Fruit fly (Drosophila melanogaster): ENCODE results near the gene CG32548.

Gene CG32548

dm6 chrX:18405567-18406059 lies 34.8 kb downstream of the CG32548 start (continued):
- TF ChIP-seq CG9817 (tag; optimal IDR thresholded peaks at IDR 0.05) (peak; percentile 41), CG7786 (GFP tag; optimal IDR thresholded peaks at IDR 0.05) (peak; percentile 15), zf30C (GFP tag; optimal IDR thresholded peaks at IDR 0.05) (peak; percentile 60), crp (GFP tag; optimal IDR thresholded peaks at IDR 0.05) (peak in 1 of 2 experiments; percentile 16), CkIIα-i1 (GFP tag; IDR thresholded peaks at IDR 0.05) (no peak), Jarid2 (GFP tag; optimal IDR thresholded peaks at IDR 0.05) (peak; percentile 40), lbe (GFP tag; optimal IDR thresholded peaks at IDR 0.05) (no peak), E2f1 (GFP tag; IDR thresholded peaks at IDR 0.05) (peak; percentile 23; the same call in 1 of the 2 replicates), CG10543 (GFP tag; optimal IDR thresholded peaks at IDR 0.05) (no peak), C15 (GFP tag; IDR thresholded peaks at IDR 0.05) (no peak), CTCF (GFP tag; optimal IDR thresholded peaks at IDR 0.05) (no peak), CG1529 (GFP tag; optimal IDR thresholded peaks at IDR 0.05) (peak; percentile 72), CG13296 (GFP tag; optimal IDR thresholded peaks at IDR 0.05) (peak; percentile 21), wdn (GFP tag; IDR thresholded peaks at IDR 0.05) (0 out of 2 replicates have a peak, but pooled peaks have one; percentile 25), gem (tag; optimal IDR thresholded peaks at IDR 0.05) (peak; percentile 87), ewg (GFP tag; optimal IDR thresholded peaks at IDR 0.05) (peak; percentile 60), dmrt99B (tag; optimal IDR thresholded peaks at IDR 0.05) (peak; percentile 88), Chrac-16 (GFP tag; optimal IDR thresholded peaks at IDR 0.05) (peak; percentile 56), lilli (GFP tag; optimal IDR thresholded peaks at IDR 0.05) (peak; percentile 76), sens (GFP tag) (peak; percentile 94), corto (GFP tag; optimal IDR thresholded peaks at IDR 0.05) (no peak), Aef1 (GFP tag; IDR thresholded peaks at IDR 0.05) (peak; percentile 42; the same call in 1 of the 3 replicates), nmo (GFP tag; optimal IDR thresholded peaks at IDR 0.05) (peak; percentile 87), gce (GFP tag; IDR thresholded peaks at IDR 0.05) (no peak; the same call in 2 of the 3 replicates), mam (GFP tag; optimal IDR thresholded peaks at IDR 0.05) (peak; percentile 54), CG9932 (GFP tag; IDR thresholded peaks at IDR 0.05) (peak; percentile 64), CG15514 (GFP tag; optimal IDR thresholded peaks at IDR 0.05) (peak; percentile 48), CG2120 (GFP tag; optimal IDR thresholded peaks at IDR 0.05) (peak; percentile 74), CG17361 (GFP tag; IDR thresholded peaks at IDR 0.05) (peak; percentile 84), sens-2 (GFP tag; IDR thresholded peaks at IDR 0.05) (peak; percentile 42; the same call in 1 of the 2 replicates), CG43689 (GFP tag; IDR thresholded peaks at IDR 0.05) (peak; percentile 40; the same call in 1 of the 2 replicates), klu (GFP tag; IDR thresholded peaks at IDR 0.05) (no peak; the same call in 1 of the 2 replicates), lmd (GFP tag; IDR thresholded peaks at IDR 0.05) (peak; percentile 63), Xrp1 (GFP tag; IDR thresholded peaks at IDR 0.05) (peak; percentile 53; the same call in 1 of the 2 replicates), CG17359 (tag; optimal IDR thresholded peaks at IDR 0.05) (peak; percentile 73), sd (tag; optimal IDR thresholded peaks at IDR 0.05) (peak; percentile 63), Lim3 (GFP tag; IDR thresholded peaks at IDR 0.05) (no peak; the same call in 1 of the 2 replicates), pho (GFP tag; optimal IDR thresholded peaks at IDR 0.05) (peak; percentile 23), Pdp1 (GFP tag; optimal IDR thresholded peaks at IDR 0.05) (peak; percentile 3 to 47), Usf (GFP tag; optimal IDR thresholded peaks at IDR 0.05) (peak; percentile 55), CG15011 (GFP tag; optimal IDR thresholded peaks at IDR 0.05) (peak; percentile 44), CG11723 (GFP tag; optimal IDR thresholded peaks at IDR 0.05) (peak; percentile 58), CG5180 (GFP tag; optimal IDR thresholded peaks at IDR 0.05) (peak; percentile 25), CG17328 (GFP tag; IDR thresholded peaks at IDR 0.05) (peak; percentile 37; the same call in 1 of the 2 replicates), CG11560 (tag; IDR thresholded peaks at IDR 0.05) (peak; percentile 53; the same call in 1 of the 3 replicates), sr (GFP tag; IDR thresholded peaks at IDR 0.05) (peak; percentile 86), nom (GFP tag; optimal IDR thresholded peaks at IDR 0.05) (no peak), wor (GFP tag; IDR thresholded peaks at IDR 0.05) (peak; percentile 57), CG12391 (tag; optimal IDR thresholded peaks at IDR 0.05) (peak; percentile 82), CoRest (tag; optimal IDR thresholded peaks at IDR 0.05) (peak; percentile 85)

Data from whole organism, embryonic.